Fruit fly (Drosophila melanogaster) whole organism, adult: ENCODE measurements around the gene Cyp4g15.

Source experiments
- CG11617 ChIP-seq: fragments of 200-800 bp; sonication (Bioruptor generic); optimal IDR thresholded peaks from 2 replicates; lab custom pipeline; 2017; ENCODE audit warnings: mild to moderate bottlenecking, missing biosample characterization, missing genetic modification reagents, missing genetic modification characterization
- CG12768 ChIP-seq: fragments of 200-800 bp; sonication (Bioruptor generic); optimal IDR thresholded peaks from 2 replicates; lab custom pipeline; 2017; ENCODE audit warnings: missing biosample characterization, missing genetic modification characterization, mild to moderate bottlenecking, moderate library complexity, missing genetic modification reagents
- CG14711 ChIP-seq: fragments of 200-800 bp; sonication (Bioruptor generic); optimal IDR thresholded peaks from 2 replicates; lab custom pipeline; 2018; ENCODE audit warnings: missing biosample characterization, mild to moderate bottlenecking, missing genetic modification characterization, moderate library complexity
- CG1620 ChIP-seq: fragments of 200-800 bp; sonication (Bioruptor generic); optimal IDR thresholded peaks from 2 replicates; lab custom pipeline; 2016; ENCODE audit warnings: missing biosample characterization, missing genetic modification characterization
- CG33017 ChIP-seq: fragments of 200-800 bp; sonication (Bioruptor generic); optimal IDR thresholded peaks from 2 replicates; lab custom pipeline; 2018; ENCODE audit warnings: missing biosample characterization, mild to moderate bottlenecking, missing genetic modification characterization, moderate library complexity
- CG5204 ChIP-seq: fragments of 200-800 bp; sonication (Bioruptor generic); optimal IDR thresholded peaks from 2 replicates; lab custom pipeline; 2016; ENCODE audit warnings: missing biosample characterization, missing genetic modification characterization
- CG7045 ChIP-seq: fragments of 200-800 bp; sonication (Bioruptor generic); optimal IDR thresholded peaks from 2 replicates; lab custom pipeline; 2017; ENCODE audit warnings: missing biosample characterization, mild to moderate bottlenecking, missing genetic modification characterization
- CG7101 ChIP-seq: fragments of 200-800 bp; sonication (Bioruptor generic); optimal IDR thresholded peaks from 2 replicates; lab custom pipeline; 2018; ENCODE audit warnings: missing biosample characterization, mild to moderate bottlenecking, missing genetic modification characterization, moderate library complexity
- Clk ChIP-seq: fragments of 200-800 bp; sonication (Bioruptor generic); optimal IDR thresholded peaks from 2 replicates; lab custom pipeline; 2017; ENCODE audit warnings: missing biosample characterization, missing genetic modification characterization
- Crg-1 ChIP-seq: fragments of 200-800 bp; sonication (Bioruptor generic); optimal IDR thresholded peaks from 2 replicates; lab custom pipeline; 2016; ENCODE audit warnings: missing biosample characterization, missing genetic modification characterization
- Hr96 ChIP-seq: fragments of 200-800 bp; sonication (Bioruptor generic); optimal IDR thresholded peaks from 2 replicates; lab custom pipeline; 2016; ENCODE audit warnings: missing biosample characterization, missing genetic modification characterization
- Mnt ChIP-seq: fragments of 200-800 bp; sonication (Bioruptor generic); optimal IDR thresholded peaks from 2 replicates; lab custom pipeline; 2016; ENCODE audit warnings: missing biosample characterization, mild to moderate bottlenecking, missing genetic modification characterization
- bab1 ChIP-seq: fragments of 200-800 bp; sonication (Bioruptor generic); optimal IDR thresholded peaks from 3 replicates; lab custom pipeline; 2019; ENCODE audit warnings: missing biosample characterization, mild to moderate bottlenecking, missing genetic modification characterization, moderate library complexity
- cic ChIP-seq: fragments of 200-800 bp; sonication (Bioruptor generic); optimal IDR thresholded peaks from 2 replicates; lab custom pipeline; 2017; ENCODE audit warnings: missing biosample characterization, mild to moderate bottlenecking, missing genetic modification characterization, moderate library complexity
- cnc ChIP-seq, 2 experiments: fragments of >200 bp; optimal IDR thresholded peaks; 2 replicates each; lab custom pipeline; 2017
- kay ChIP-seq: fragments of 200-800 bp; sonication (Bioruptor generic); peaks from one replicate; lab custom pipeline; 2016; ENCODE audit warnings: missing biosample characterization, missing genetic modification characterization, borderline replicate concordance
- ovo ChIP-seq: fragments of 200-800 bp; sonication (Bioruptor generic); optimal IDR thresholded peaks from 2 replicates; lab custom pipeline; 2016; ENCODE audit warnings: missing biosample characterization, missing genetic modification characterization
- pad ChIP-seq: fragments of 200-800 bp; sonication (Bioruptor generic); optimal IDR thresholded peaks from 3 replicates; lab custom pipeline; 2017; ENCODE audit warnings: missing biosample characterization, missing genetic modification characterization, mild to moderate bottlenecking, moderate library complexity, missing genetic modification reagents
- tj ChIP-seq: fragments of 200-800 bp; sonication (Bioruptor generic); optimal IDR thresholded peaks from 3 replicates; lab custom pipeline; 2017; ENCODE audit warnings: missing biosample characterization, mild to moderate bottlenecking, missing genetic modification characterization, moderate library complexity
- toe ChIP-seq: fragments of 200-800 bp; sonication (Bioruptor generic); optimal IDR thresholded peaks from 2 replicates; lab custom pipeline; 2016; ENCODE audit warnings: missing biosample characterization, missing genetic modification characterization

The Cyp4g15 gene

DNA sequence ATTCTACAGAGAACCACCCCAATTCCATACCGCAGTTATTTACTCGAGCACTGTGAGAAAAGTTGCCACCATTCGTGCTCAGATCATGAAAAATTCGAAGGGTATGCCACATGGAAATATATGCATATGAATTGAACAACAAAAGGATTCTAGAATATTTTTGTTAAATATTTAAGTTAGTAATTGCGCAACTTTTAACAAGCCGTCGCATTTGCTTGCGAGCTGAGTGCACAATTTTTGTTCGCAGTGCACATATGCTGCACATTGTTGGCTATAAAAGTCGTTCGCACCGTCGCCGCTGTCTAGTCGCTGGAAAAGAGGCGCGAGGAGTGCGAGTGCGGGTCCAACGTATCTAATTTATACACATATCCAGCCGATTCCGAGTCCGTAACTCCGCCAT lies at the start of gene Cyp4g15:
TSS of gene Cyp4g15 (plus strand) at position 301 of the 400 bp plus-strand sequence.
- TF ChIP-seq CG14711 (tag; lab: Kevin White, UChicago) (no peak), Hr96 (GFP tag; lab: Kevin White, UChicago) (no peak), kay (GFP tag; lab: Kevin White, UChicago) (no peak), bab1 (no peak), cic (GFP tag; lab: Kevin White, UChicago) (no peak), CG33017 (tag; lab: Kevin White, UChicago) (no peak), pad (GFP tag; lab: Kevin White, UChicago) (no peak), ovo (GFP tag; lab: Kevin White, UChicago) (no peak), CG1620 (no peak)

DNA sequence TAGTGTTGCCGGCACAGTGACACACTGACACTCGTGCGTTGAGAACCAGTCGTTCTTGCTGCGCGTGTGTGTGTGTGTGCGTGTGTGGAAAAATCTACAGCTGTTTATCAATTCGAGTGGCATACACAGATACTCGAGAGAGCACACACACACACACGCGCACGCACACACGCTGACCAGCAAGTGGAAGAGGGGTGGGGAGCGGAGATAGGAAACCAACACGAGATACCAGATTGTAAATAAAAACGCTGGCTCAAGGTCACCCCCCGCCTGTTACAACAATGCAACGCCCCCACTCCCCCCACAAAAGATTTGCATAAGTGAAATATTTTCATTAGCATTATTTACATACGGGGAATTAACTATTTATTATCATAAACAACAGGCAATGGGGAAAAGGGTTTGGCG lies 49.6 kb upstream of the Cyp4g15 start:
- TF ChIP-seq CG33017 (tag; lab: Kevin White, UChicago) (no peak), Mnt (GFP tag; lab: Kevin White, UChicago) (peak; percentile 91), toe (GFP tag; lab: Kevin White, UChicago) (peak; percentile 17), CG14711 (tag; lab: Kevin White, UChicago) (peak; percentile 41), cic (GFP tag; lab: Kevin White, UChicago) (peak; percentile 90), bab1 (no peak), Clk (GFP tag; lab: Kevin White, UChicago) (peak; percentile 3), pad (GFP tag; lab: Kevin White, UChicago) (peak; percentile 66), ovo (GFP tag; lab: Kevin White, UChicago) (peak; percentile 95), cnc (optimal IDR thresholded peaks at IDR 0.05; lab: Kevin White, UChicago) (no peak), Crg-1 (peak; percentile 88), CG12768 (peak; percentile 30), CG7101 (peak; percentile 72), CG1620 (peak; percentile 42), CG7045 (peak; percentile 31), CG11617 (GFP tag; lab: Kevin White, UChicago) (peak; percentile 30), Hr96 (GFP tag; lab: Kevin White, UChicago) (no peak), kay (GFP tag; lab: Kevin White, UChicago) (peak; percentile 69), CG5204 (GFP tag; lab: Kevin White, UChicago) (no peak), tj (GFP tag; lab: Kevin White, UChicago) (peak; percentile 53)

dm6 chrX:11430940-11431339 lies 45.9 kb upstream of the Cyp4g15 start:
- no peak for TF ChIP-seq cic (GFP tag; lab: Kevin White, UChicago)
- no peak for TF ChIP-seq pad (GFP tag; lab: Kevin White, UChicago)
- no peak for TF ChIP-seq CG7045
- TF ChIP-seq ovo (GFP tag; lab: Kevin White, UChicago): no peak
- TF ChIP-seq CG5204 (GFP tag; lab: Kevin White, UChicago): no peak
- TF ChIP-seq Mnt (GFP tag; lab: Kevin White, UChicago): no peak
- no peak for TF ChIP-seq kay (GFP tag; lab: Kevin White, UChicago)
- TF ChIP-seq cnc (optimal IDR thresholded peaks at IDR 0.05; lab: Kevin White, UChicago): no peak
- TF ChIP-seq CG1620: no peak

DNA sequence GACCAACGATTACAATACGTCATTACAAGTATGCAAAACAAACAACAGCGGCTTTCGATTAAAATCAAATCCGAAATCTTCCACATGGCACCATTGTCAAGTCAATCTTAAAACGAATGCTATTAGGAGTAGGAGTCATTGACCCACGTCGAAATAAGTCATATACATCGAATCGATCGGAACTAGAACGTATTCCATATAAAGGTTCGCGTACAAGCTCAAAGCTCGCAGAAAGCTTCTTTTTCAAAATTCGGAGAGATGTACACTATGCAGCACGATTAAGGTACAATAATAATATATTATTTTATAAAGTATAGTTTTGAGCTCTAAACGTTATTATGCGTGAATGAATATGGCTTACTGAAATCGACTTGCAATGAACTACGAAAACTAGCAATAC lies 42.9 kb upstream of the Cyp4g15 start:
- TF ChIP-seq Mnt (GFP tag; lab: Kevin White, UChicago) (no peak), kay (GFP tag; lab: Kevin White, UChicago) (peak; percentile 21), bab1 (peak; percentile 46)

DNA sequence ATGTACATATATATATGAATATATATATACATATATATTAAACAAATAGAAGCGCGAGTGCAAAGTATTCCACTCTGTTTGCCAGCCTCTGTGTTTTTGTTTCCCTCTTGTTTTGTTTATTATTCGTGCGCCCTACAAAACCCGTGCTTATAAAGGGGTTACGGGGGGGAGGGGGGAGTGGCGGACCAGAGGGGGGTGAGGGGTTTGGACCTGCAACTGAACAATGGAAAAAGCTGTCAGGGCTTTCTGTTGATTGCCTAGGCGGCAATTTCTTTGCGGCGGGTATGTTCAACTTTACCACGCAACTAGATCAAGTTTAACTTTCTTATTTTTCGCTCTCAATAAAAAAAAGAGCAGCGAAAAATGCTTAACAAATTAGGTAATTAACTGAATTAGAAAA lies 37.6 kb upstream of the Cyp4g15 start:
- TF ChIP-seq pad (GFP tag; lab: Kevin White, UChicago) (peak; percentile 6), CG7045 (no peak), CG7101 (peak; percentile 0), CG33017 (tag; lab: Kevin White, UChicago) (no peak), bab1 (no peak), tj (GFP tag; lab: Kevin White, UChicago) (peak; percentile 83), Clk (GFP tag; lab: Kevin White, UChicago) (no peak), cic (GFP tag; lab: Kevin White, UChicago) (peak; percentile 4)

DNA sequence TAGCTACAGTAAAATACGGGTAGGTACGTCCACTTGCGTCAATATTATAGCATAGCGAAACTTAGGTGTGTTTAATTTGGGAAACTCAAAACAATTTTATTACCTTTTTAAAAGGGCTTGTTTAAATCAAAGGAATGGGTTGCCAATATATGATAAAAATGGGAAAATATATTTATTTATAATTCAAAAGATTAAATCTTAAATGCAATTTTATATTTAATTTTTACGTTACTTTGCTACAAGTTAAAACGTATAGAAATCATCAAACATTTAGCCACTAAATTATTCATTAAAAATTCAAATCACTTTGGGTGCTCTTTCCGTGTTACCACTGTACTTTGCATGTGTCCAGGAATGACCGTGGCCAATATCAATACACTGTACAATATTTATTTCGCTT lies 35.9 kb upstream of the Cyp4g15 start:
- no peak for TF ChIP-seq cic (GFP tag; lab: Kevin White, UChicago)
- no peak for TF ChIP-seq tj (GFP tag; lab: Kevin White, UChicago)
- TF ChIP-seq CG5204 (GFP tag; lab: Kevin White, UChicago): no peak
- TF ChIP-seq kay (GFP tag; lab: Kevin White, UChicago): no peak
- TF ChIP-seq CG7101: peak; percentile 63
- no peak for TF ChIP-seq CG33017 (tag; lab: Kevin White, UChicago)
- TF ChIP-seq Mnt (GFP tag; lab: Kevin White, UChicago): no peak
- TF ChIP-seq CG7045: no peak
- TF ChIP-seq pad (GFP tag; lab: Kevin White, UChicago): peak; percentile 7
- TF ChIP-seq cnc (optimal IDR thresholded peaks at IDR 0.05; lab: Kevin White, UChicago): no peak
- TF ChIP-seq CG14711 (tag; lab: Kevin White, UChicago): no peak
- peak; percentile 26 for TF ChIP-seq Crg-1
- peak; percentile 59 for TF ChIP-seq CG11617 (GFP tag; lab: Kevin White, UChicago)
- no peak for TF ChIP-seq Hr96 (GFP tag; lab: Kevin White, UChicago)
- peak; percentile 55 for TF ChIP-seq bab1
- no peak for TF ChIP-seq CG12768
